Fruit fly (Drosophila melanogaster): ENCODE results near the gene PIG-Wa.

PIG-Wa gene

DNA sequence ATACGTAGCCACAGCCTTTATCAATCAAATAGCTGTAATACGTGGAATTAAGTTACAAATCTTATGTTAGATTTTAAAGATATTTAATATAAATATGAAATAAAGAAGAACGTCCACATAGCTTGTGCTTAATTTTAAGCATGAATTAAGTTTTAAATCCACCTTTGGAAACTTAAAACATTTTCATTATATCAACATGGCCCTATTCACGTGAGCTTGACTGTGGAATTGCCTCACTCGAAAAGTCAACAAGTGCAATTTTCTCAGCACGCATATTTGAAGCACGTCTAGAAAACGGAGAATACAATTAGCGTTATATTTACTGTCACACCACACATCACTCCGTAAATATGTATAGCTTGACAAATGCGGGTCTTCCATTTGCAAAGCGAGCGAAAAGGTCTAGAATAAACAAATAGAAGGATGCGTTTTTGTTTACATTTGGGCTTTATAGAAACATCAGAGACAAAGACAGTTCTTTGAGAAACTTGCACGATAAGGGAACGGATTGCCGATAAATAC, 19.3 kb upstream of the PIG-Wa start (continued):
- TF ChIP-seq CG10274 (GFP tag; optimal IDR thresholded peaks at IDR 0.05) (peak; percentile 62), luna (GFP tag; optimal IDR thresholded peaks at IDR 0.05) (no peak), Taf1 (GFP tag; IDR thresholded peaks at IDR 0.05) (peak; percentile 63; the same call in 1 of the 2 replicates), CG4730 (GFP tag; IDR thresholded peaks at IDR 0.05) (peak; percentile 67), MBD-R2 (GFP tag; IDR thresholded peaks at IDR 0.05) (peak; percentile 64), Sin3A (optimal IDR thresholded peaks at IDR 0.05) (no peak), Dll (GFP tag; IDR thresholded peaks at IDR 0.05; ENCODE audit: partially characterized antibody) (no peak), pb (GFP tag; optimal IDR thresholded peaks at IDR 0.05) (no peak), CG17186 (GFP tag; optimal IDR thresholded peaks at IDR 0.05) (peak; percentile 4), Mes4 (GFP tag; optimal IDR thresholded peaks at IDR 0.05) (peak; percentile 54), CG34376 (GFP tag; optimal IDR thresholded peaks at IDR 0.05) (peak; percentile 64), lola (GFP tag; optimal IDR thresholded peaks at IDR 0.05) (peak in 1 of 3 experiments; percentile 90), CG15479 (GFP tag; optimal IDR thresholded peaks at IDR 0.05) (peak; percentile 47), Ada2b (GFP tag; IDR thresholded peaks at IDR 0.05) (peak; percentile 87), mirr (GFP tag; optimal IDR thresholded peaks at IDR 0.05) (peak; percentile 64), CG1024 (GFP tag; IDR thresholded peaks at IDR 0.05) (peak; percentile 72), CG11456 (GFP tag; IDR thresholded peaks at IDR 0.05) (peak; percentile 76; the same call in 2 of the 3 replicates), Gsc (GFP tag; IDR thresholded peaks at IDR 0.05) (no peak), dysf (GFP tag; IDR thresholded peaks at IDR 0.05) (peak; percentile 85), inv (GFP tag; IDR thresholded peaks at IDR 0.05; ENCODE audit: partially characterized antibody) (no peak), gsb-n (tag; optimal IDR thresholded peaks at IDR 0.05) (peak; percentile 94), CG7928 (GFP tag; optimal IDR thresholded peaks at IDR 0.05) (peak; percentile 42), CG33557 (GFP tag; optimal IDR thresholded peaks at IDR 0.05) (peak; percentile 77), CG3163 (GFP tag; optimal IDR thresholded peaks at IDR 0.05) (no peak), CG11398 (GFP tag; optimal IDR thresholded peaks at IDR 0.05) (no peak), chm (GFP tag; IDR thresholded peaks at IDR 0.05) (peak; percentile 87), CG17829 (tag; optimal IDR thresholded peaks at IDR 0.05) (peak; percentile 93), seq (GFP tag; IDR thresholded peaks at IDR 0.05) (peak; percentile 91), CG15601 (tag; optimal IDR thresholded peaks at IDR 0.05) (peak; percentile 92), Atf3 (GFP tag; optimal IDR thresholded peaks at IDR 0.05) (peak; percentile 19), tio (GFP tag; optimal IDR thresholded peaks at IDR 0.05) (no peak), CG6683 (GFP tag; optimal IDR thresholded peaks at IDR 0.05) (peak; percentile 80), CG14965 (GFP tag; optimal IDR thresholded peaks at IDR 0.05; ENCODE audit: borderline replicate concordance) (no peak), Nf-YB (GFP tag; optimal IDR thresholded peaks at IDR 0.05) (peak; percentile 84), Hsf (GFP tag; optimal IDR thresholded peaks at IDR 0.05) (peak; percentile 60), CG16779 (GFP tag; IDR thresholded peaks at IDR 0.05) (0 out of 2 replicates have a peak, but pooled peaks have one; percentile 52), CG18476 (GFP tag; optimal IDR thresholded peaks at IDR 0.05) (peak; percentile 88), CG17328 (GFP tag; IDR thresholded peaks at IDR 0.05) (peak; percentile 89), Xbp1 (GFP tag; optimal IDR thresholded peaks at IDR 0.05) (peak; percentile 88), CG31441 (GFP tag; IDR thresholded peaks at IDR 0.05) (peak; percentile 93), da (GFP tag; optimal IDR thresholded peaks at IDR 0.05) (no peak), Hand (GFP tag; optimal IDR thresholded peaks at IDR 0.05) (peak; percentile 79), mld (GFP tag; IDR thresholded peaks at IDR 0.05; ENCODE audit: partially characterized antibody) (no peak), vfl (GFP tag; optimal IDR thresholded peaks at IDR 0.05) (peak; percentile 17), zf30C (GFP tag; optimal IDR thresholded peaks at IDR 0.05) (no peak), CG3407 (GFP tag; optimal IDR thresholded peaks at IDR 0.05) (peak; percentile 81), Dek (tag; optimal IDR thresholded peaks at IDR 0.05) (peak; percentile 86), CG2889 (GFP tag; IDR thresholded peaks at IDR 0.05) (no peak), Meics (GFP tag; optimal IDR thresholded peaks at IDR 0.05) (peak; percentile 91), Scr (GFP tag; IDR thresholded peaks at IDR 0.05; ENCODE audit: partially characterized antibody) (no peak)
